Fruit fly (Drosophila melanogaster) whole organism, prepupa: ENCODE measurements around the gene CG11168.

Experiments used
- Blimp-1 ChIP-seq: fragments of 200-800 bp; sonication (Bioruptor generic); optimal IDR thresholded peaks from 3 replicates; lab custom pipeline; 2017; ENCODE audit warnings: missing biosample characterization, missing genetic modification characterization, mild to moderate bottlenecking, moderate library complexity, missing genetic modification reagents
- CG10631 ChIP-seq: fragments of 200-800 bp; sonication (Bioruptor generic); optimal IDR thresholded peaks from 2 replicates; lab custom pipeline; 2016; ENCODE audit warnings: missing biosample characterization, missing genetic modification characterization
- CG10669 ChIP-seq: fragments of 200-800 bp; sonication (Bioruptor generic); optimal IDR thresholded peaks from 3 replicates; lab custom pipeline; 2018; ENCODE audit warnings: missing biosample characterization, mild to moderate bottlenecking, missing genetic modification characterization, moderate library complexity
- CG11294 ChIP-seq: fragments of 200-800 bp; sonication (Bioruptor generic); IDR thresholded peaks from 2 replicates; pipeline ENCODE4 v1.3.6; 2022; ENCODE audit warnings: missing biosample characterization, missing genetic modification characterization
- CG11762 ChIP-seq: fragments of 200-800 bp; sonication (Bioruptor generic); optimal IDR thresholded peaks from 3 replicates; lab custom pipeline; 2016; ENCODE audit warnings: missing biosample characterization, missing genetic modification characterization; ENCODE audit not compliant: insufficient read depth
- CG11902 ChIP-seq: fragments of 200-800 bp; sonication (Bioruptor generic); optimal IDR thresholded peaks from 3 replicates; lab custom pipeline; 2016; ENCODE audit warnings: missing biosample characterization, missing genetic modification characterization
- CG15336 ChIP-seq: fragments of 200-800 bp; sonication (Bioruptor generic); IDR thresholded peaks from 2 replicates; pipeline ENCODE4 v1.3.6; 2022; ENCODE audit warnings: missing biosample characterization, missing genetic modification characterization
- CG1621 ChIP-seq: fragments of 200-800 bp; sonication (Bioruptor generic); optimal IDR thresholded peaks from 3 replicates; lab custom pipeline; 2018; ENCODE audit warnings: missing biosample characterization, mild to moderate bottlenecking, missing genetic modification characterization
- CG16779 ChIP-seq: fragments of 200-800 bp; sonication (Bioruptor generic); optimal IDR thresholded peaks from 3 replicates; lab custom pipeline; 2017; ENCODE audit warnings: missing biosample characterization, mild to moderate bottlenecking, missing genetic modification characterization
- CG3032 ChIP-seq: fragments of 200-800 bp; optimal IDR thresholded peaks from 2 replicates; lab custom pipeline; 2019; ENCODE audit warnings: missing biosample characterization, mild to moderate bottlenecking, missing genetic modification characterization, moderate library complexity
- CG31627 ChIP-seq: fragments of 200-800 bp; sonication (Bioruptor generic); optimal IDR thresholded peaks from 3 replicates; lab custom pipeline; 2016; ENCODE audit warnings: missing biosample characterization, missing genetic modification characterization
- CG32006 ChIP-seq: fragments of 200-800 bp; sonication (Bioruptor generic); optimal IDR thresholded peaks from 3 replicates; lab custom pipeline; 2017; ENCODE audit warnings: missing biosample characterization, mild to moderate bottlenecking, missing genetic modification characterization
- CG34406 ChIP-seq: fragments of 200-800 bp; sonication (Bioruptor generic); optimal IDR thresholded peaks from 3 replicates; lab custom pipeline; 2016; ENCODE audit warnings: missing biosample characterization, missing genetic modification characterization
- CG3919 ChIP-seq: fragments of 200-800 bp; sonication (Bioruptor generic); optimal IDR thresholded peaks from 3 replicates; lab custom pipeline; 2016; ENCODE audit warnings: missing biosample characterization, missing genetic modification characterization
- CG4318 ChIP-seq: fragments of 200-800 bp; sonication (Bioruptor generic); optimal IDR thresholded peaks from 3 replicates; lab custom pipeline; 2017; ENCODE audit warnings: missing biosample characterization, mild to moderate bottlenecking, missing genetic modification characterization
- CG6163 ChIP-seq: fragments of 200-800 bp; sonication (Bioruptor generic); IDR thresholded peaks from 3 replicates; pipeline ENCODE4 v1.3.6; 2022; ENCODE audit warnings: missing biosample characterization, missing genetic modification characterization
- CG6276 ChIP-seq: fragments of 200-800 bp; sonication (Bioruptor generic); optimal IDR thresholded peaks from 2 replicates; lab custom pipeline; 2017; ENCODE audit warnings: missing biosample characterization, mild to moderate bottlenecking, missing genetic modification characterization
- CG6808 ChIP-seq: fragments of 200-800 bp; sonication (Bioruptor generic); optimal IDR thresholded peaks from 3 replicates; lab custom pipeline; 2017; ENCODE audit warnings: missing biosample characterization, missing genetic modification characterization, mild to moderate bottlenecking, moderate library complexity, missing genetic modification reagents
- CG6854 ChIP-seq: fragments of 200-800 bp; sonication (Bioruptor generic); optimal IDR thresholded peaks from 2 replicates; lab custom pipeline; 2017; ENCODE audit warnings: missing biosample characterization, mild to moderate bottlenecking, missing genetic modification characterization
- CG7368 ChIP-seq: fragments of 200-800 bp; sonication (Bioruptor generic); optimal IDR thresholded peaks from 3 replicates; lab custom pipeline; 2016; ENCODE audit warnings: missing biosample characterization, missing genetic modification characterization
- CG8119 ChIP-seq: fragments of 200-800 bp; sonication (Bioruptor generic); IDR thresholded peaks from 3 replicates; pipeline ENCODE4 v1.3.6; 2022; ENCODE audit warnings: missing biosample characterization, missing genetic modification characterization
- CG8319 ChIP-seq: fragments of 200-800 bp; sonication (Bioruptor generic); optimal IDR thresholded peaks from 3 replicates; lab custom pipeline; 2016; ENCODE audit warnings: missing biosample characterization, missing genetic modification characterization
- CG8632 ChIP-seq: fragments of 200-800 bp; sonication (Bioruptor generic); optimal IDR thresholded peaks from 3 replicates; lab custom pipeline; 2016; ENCODE audit warnings: missing biosample characterization, missing genetic modification characterization
- CG9139 ChIP-seq: fragments of 200-800 bp; sonication (Bioruptor generic); optimal IDR thresholded peaks from 3 replicates; lab custom pipeline; 2017; ENCODE audit warnings: missing biosample characterization, mild to moderate bottlenecking, missing genetic modification characterization
- Eip93F ChIP-seq: fragments of 200-800 bp; sonication (Bioruptor generic); optimal IDR thresholded peaks from 2 replicates; lab custom pipeline; 2016; ENCODE audit warnings: missing biosample characterization, mild to moderate bottlenecking, missing genetic modification characterization
- Ets21C ChIP-seq: fragments of 200-800 bp; sonication (Bioruptor generic); optimal IDR thresholded peaks from 3 replicates; lab custom pipeline; 2016; ENCODE audit warnings: missing biosample characterization, missing genetic modification characterization
- Ets96B ChIP-seq: fragments of 200-800 bp; optimal IDR thresholded peaks from 2 replicates; lab custom pipeline; 2019; ENCODE audit warnings: missing biosample characterization, mild to moderate bottlenecking, missing genetic modification characterization, moderate library complexity
- Gug ChIP-seq: fragments of 200-800 bp; sonication (Bioruptor generic); IDR thresholded peaks from 2 replicates; pipeline ENCODE4 v1.3.6; 2022; ENCODE audit warnings: missing biosample characterization, missing genetic modification characterization
- Hr38 ChIP-seq: sonication (Bioruptor generic); optimal IDR thresholded peaks from 2 replicates; lab custom pipeline; 2016; ENCODE audit warnings: missing biosample characterization, missing genetic modification characterization
- Lpt ChIP-seq: fragments of 200-800 bp; sonication (Bioruptor generic); optimal IDR thresholded peaks from 3 replicates; lab custom pipeline; 2016; ENCODE audit warnings: missing biosample characterization, missing genetic modification characterization
- OdsH ChIP-seq: fragments of 200-800 bp; sonication (Bioruptor generic); optimal IDR thresholded peaks from 3 replicates; lab custom pipeline; 2016; ENCODE audit warnings: missing biosample characterization, missing genetic modification characterization
- Smox ChIP-seq: fragments of 200-800 bp; sonication (Bioruptor generic); optimal IDR thresholded peaks from 3 replicates; lab custom pipeline; 2016; ENCODE audit warnings: missing biosample characterization, missing genetic modification characterization
- Sox102F ChIP-seq: fragments of 200-800 bp; sonication (Bioruptor generic); optimal IDR thresholded peaks from 2 replicates; lab custom pipeline; 2016; ENCODE audit warnings: missing biosample characterization, mild to moderate bottlenecking, missing genetic modification characterization
- Sox14 ChIP-seq: fragments of 200-800 bp; sonication (Bioruptor generic); optimal IDR thresholded peaks from 3 replicates; lab custom pipeline; 2016; ENCODE audit warnings: missing biosample characterization, missing genetic modification characterization
- acj6 ChIP-seq: fragments of 200-800 bp; sonication (Bioruptor generic); optimal IDR thresholded peaks from 3 replicates; lab custom pipeline; 2016; ENCODE audit warnings: missing biosample characterization, missing genetic modification characterization
- cyc ChIP-seq: fragments of 200-800 bp; sonication (Bioruptor generic); optimal IDR thresholded peaks from 3 replicates; lab custom pipeline; 2016; ENCODE audit warnings: missing biosample characterization, missing genetic modification characterization
- dsx ChIP-seq: fragments of 200-800 bp; optimal IDR thresholded peaks from 3 replicates; lab custom pipeline; 2019; ENCODE audit warnings: missing biosample characterization, mild to moderate bottlenecking, missing genetic modification characterization, moderate library complexity; ENCODE audit not compliant: poor library complexity, severe bottlenecking
- esn ChIP-seq: fragments of 200-800 bp; sonication (Bioruptor generic); optimal IDR thresholded peaks from 2 replicates; lab custom pipeline; 2016; ENCODE audit warnings: missing biosample characterization, mild to moderate bottlenecking, missing genetic modification characterization, moderate library complexity
- fd59A ChIP-seq: fragments of 200-800 bp; sonication (Bioruptor generic); optimal IDR thresholded peaks from 2 replicates; lab custom pipeline; 2017; ENCODE audit warnings: missing biosample characterization, mild to moderate bottlenecking, missing genetic modification characterization, missing genetic modification reagents
- fd85E ChIP-seq: fragments of 200-800 bp; sonication (Bioruptor generic); optimal IDR thresholded peaks from 3 replicates; lab custom pipeline; 2016; ENCODE audit warnings: missing biosample characterization, missing genetic modification characterization
- fkh ChIP-seq: fragments of 200-800 bp; sonication (Bioruptor generic); optimal IDR thresholded peaks from 3 replicates; lab custom pipeline; 2017; ENCODE audit warnings: missing biosample characterization, mild to moderate bottlenecking, missing genetic modification characterization, moderate library complexity
- lz ChIP-seq: fragments of 200-800 bp; sonication (Bioruptor generic); optimal IDR thresholded peaks from 3 replicates; lab custom pipeline; 2016; ENCODE audit warnings: missing biosample characterization, missing genetic modification characterization
- net ChIP-seq: fragments of 200-800 bp; sonication (Bioruptor generic); optimal IDR thresholded peaks from 3 replicates; lab custom pipeline; 2016; ENCODE audit warnings: missing biosample characterization, missing genetic modification characterization
- pdm3 ChIP-seq: fragments of 200-800 bp; sonication (Bioruptor generic); optimal IDR thresholded peaks from 3 replicates; lab custom pipeline; 2016; ENCODE audit warnings: missing biosample characterization, missing genetic modification characterization
- salr ChIP-seq, 2 experiments: fragments of 200-800 bp; sonication (Bioruptor generic); optimal IDR thresholded peaks; 3 replicates each; lab custom pipeline; 2016 to 2018; ENCODE audit warnings: missing biosample characterization in 2 of 2, missing genetic modification characterization in 2 of 2, mild to moderate bottlenecking in 1 of 2
- spab ChIP-seq: fragments of 200-800 bp; sonication (Bioruptor generic); optimal IDR thresholded peaks from 2 replicates; lab custom pipeline; 2017; ENCODE audit warnings: missing biosample characterization, mild to moderate bottlenecking, missing genetic modification characterization, missing genetic modification reagents
- ss ChIP-seq, 2 experiments: fragments of 200-800 bp; sonication (Bioruptor generic); optimal IDR thresholded peaks; 2 replicates in 1 of 2; 3 replicates in 1 of 2; lab custom pipeline; 2017 to 2018; ENCODE audit warnings: mild to moderate bottlenecking in 2 of 2, missing biosample characterization in 2 of 2, missing genetic modification characterization in 2 of 2, moderate library complexity in 1 of 2
- svp ChIP-seq: fragments of 200-800 bp; sonication (Bioruptor generic); peaks from one replicate; lab custom pipeline; 2016; ENCODE audit warnings: missing biosample characterization, missing genetic modification characterization
- topi ChIP-seq: fragments of 200-800 bp; sonication (Bioruptor generic); optimal IDR thresholded peaks from 3 replicates; lab custom pipeline; 2016; ENCODE audit warnings: missing biosample characterization, missing genetic modification characterization
- vri ChIP-seq: fragments of 200-800 bp; sonication (Bioruptor generic); optimal IDR thresholded peaks from 3 replicates; lab custom pipeline; 2016; ENCODE audit warnings: missing biosample characterization, mild to moderate bottlenecking, missing genetic modification characterization

The CG11168 gene

dm6 chr3R:24890217-24890616 is 27.7 kb upstream of the CG11168 start:
- TF ChIP-seq cyc (GFP tag; lab: Kevin White, UChicago) = no peak
- no peak for TF ChIP-seq CG34406 (GFP tag; lab: Kevin White, UChicago)
- no peak for TF ChIP-seq Sox14
- no peak for TF ChIP-seq spab (GFP tag; lab: Kevin White, UChicago)
- TF ChIP-seq esn = no peak
- no peak for TF ChIP-seq topi (GFP tag; lab: Kevin White, UChicago)

dm6 chr3R:24890919-24891318 is 27.0 kb upstream of the CG11168 start:
- TF ChIP-seq Ets96B (tag; lab: Kevin White, UChicago) (no peak), Eip93F (no peak), CG32006 (GFP tag; lab: Kevin White, UChicago) (peak; percentile 71), ss (GFP tag; optimal IDR thresholded peaks at IDR 0.05; lab: Kevin White, UChicago) (no peak), CG31627 (GFP tag; lab: Kevin White, UChicago) (no peak), CG10631 (GFP tag; lab: Kevin White, UChicago) (no peak), Hr38 (GFP tag; lab: Kevin White, UChicago) (no peak), lz (GFP tag; lab: Kevin White, UChicago) (peak; percentile 5), CG7368 (no peak), CG3032 (tag; lab: Kevin White, UChicago) (no peak), CG4318 (peak; percentile 47), Smox (GFP tag; lab: Kevin White, UChicago) (no peak), svp (GFP tag; lab: Kevin White, UChicago) (peak; percentile 37), CG11762 (GFP tag; lab: Kevin White, UChicago) (no peak), fd85E (no peak), dsx (GFP tag; lab: Kevin White, UChicago) (no peak), CG6276 (peak; percentile 38), CG6163 (GFP tag; lab: Robert Waterston, UW) (0 out of 3 replicates have a peak, but pooled peaks have one; percentile 16), CG9139 (GFP tag; lab: Kevin White, UChicago) (no peak), esn (no peak), Gug (GFP tag; lab: Robert Waterston, UW) (no peak), pdm3 (GFP tag; lab: Kevin White, UChicago) (peak; percentile 38), vri (GFP tag; lab: Kevin White, UChicago) (no peak), Blimp-1 (GFP tag; lab: Kevin White, UChicago) (no peak), CG34406 (GFP tag; lab: Kevin White, UChicago) (no peak), spab (GFP tag; lab: Kevin White, UChicago) (no peak), Lpt (GFP tag; lab: Kevin White, UChicago) (no peak), CG10669 (GFP tag; lab: Kevin White, UChicago) (no peak), CG8319 (GFP tag; lab: Kevin White, UChicago) (no peak), CG11902 (GFP tag; lab: Kevin White, UChicago) (no peak), CG6854 (GFP tag; lab: Kevin White, UChicago) (no peak), cyc (GFP tag; lab: Kevin White, UChicago) (no peak), CG3919 (GFP tag; lab: Kevin White, UChicago) (no peak), CG15336 (GFP tag; lab: Robert Waterston, UW) (peak; percentile 67), Ets21C (GFP tag; lab: Kevin White, UChicago) (no peak), CG16779 (tag; lab: Kevin White, UChicago) (no peak), fd59A (GFP tag; lab: Kevin White, UChicago) (no peak), CG11294 (no peak), OdsH (GFP tag; lab: Kevin White, UChicago) (peak; percentile 35), salr (GFP tag; optimal IDR thresholded peaks at IDR 0.05; lab: Kevin White, UChicago) (no peak), topi (GFP tag; lab: Kevin White, UChicago) (no peak), CG8119 (peak; percentile 55; the same call in 2 of the 3 replicates), CG1621 (tag; lab: Kevin White, UChicago) (no peak), CG6808 (no peak), CG8632 (GFP tag; lab: Kevin White, UChicago) (no peak), Sox102F (GFP tag; lab: Kevin White, UChicago) (no peak), fkh (GFP tag; lab: Kevin White, UChicago) (no peak), acj6 (no peak), net (GFP tag; lab: Kevin White, UChicago) (no peak)
